Fruit fly (Drosophila melanogaster) whole organism, prepupa: ENCODE measurements around the gene CAH7.
A peak's percentile ranks its signal among the peaks of the same experiment; 100 is the strongest.

Experiments used
- CG11762 ChIP-seq: fragments of 200-800 bp; sonication (Bioruptor generic); optimal IDR thresholded peaks from 3 replicates; lab custom pipeline; 2016; ENCODE audit warnings: missing biosample characterization, missing genetic modification characterization; ENCODE audit not compliant: insufficient read depth
- CG1621 ChIP-seq: fragments of 200-800 bp; sonication (Bioruptor generic); optimal IDR thresholded peaks from 3 replicates; lab custom pipeline; 2018; ENCODE audit warnings: missing biosample characterization, mild to moderate bottlenecking, missing genetic modification characterization
- CG16779 ChIP-seq: fragments of 200-800 bp; sonication (Bioruptor generic); optimal IDR thresholded peaks from 3 replicates; lab custom pipeline; 2017; ENCODE audit warnings: missing biosample characterization, mild to moderate bottlenecking, missing genetic modification characterization
- CG3032 ChIP-seq: fragments of 200-800 bp; optimal IDR thresholded peaks from 2 replicates; lab custom pipeline; 2019; ENCODE audit warnings: missing biosample characterization, mild to moderate bottlenecking, missing genetic modification characterization, moderate library complexity
- CG31627 ChIP-seq: fragments of 200-800 bp; sonication (Bioruptor generic); optimal IDR thresholded peaks from 3 replicates; lab custom pipeline; 2016; ENCODE audit warnings: missing biosample characterization, missing genetic modification characterization
- CG4318 ChIP-seq: fragments of 200-800 bp; sonication (Bioruptor generic); optimal IDR thresholded peaks from 3 replicates; lab custom pipeline; 2017; ENCODE audit warnings: missing biosample characterization, mild to moderate bottlenecking, missing genetic modification characterization
- CG6163 ChIP-seq: fragments of 200-800 bp; sonication (Bioruptor generic); IDR thresholded peaks from 3 replicates; pipeline ENCODE4 v1.3.6; 2022; ENCODE audit warnings: missing biosample characterization, missing genetic modification characterization
- CG7368 ChIP-seq: fragments of 200-800 bp; sonication (Bioruptor generic); optimal IDR thresholded peaks from 3 replicates; lab custom pipeline; 2016; ENCODE audit warnings: missing biosample characterization, missing genetic modification characterization
- CG8119 ChIP-seq: fragments of 200-800 bp; sonication (Bioruptor generic); IDR thresholded peaks from 3 replicates; pipeline ENCODE4 v1.3.6; 2022; ENCODE audit warnings: missing biosample characterization, missing genetic modification characterization
- CG8319 ChIP-seq: fragments of 200-800 bp; sonication (Bioruptor generic); optimal IDR thresholded peaks from 3 replicates; lab custom pipeline; 2016; ENCODE audit warnings: missing biosample characterization, missing genetic modification characterization
- CG8632 ChIP-seq: fragments of 200-800 bp; sonication (Bioruptor generic); optimal IDR thresholded peaks from 3 replicates; lab custom pipeline; 2016; ENCODE audit warnings: missing biosample characterization, missing genetic modification characterization
- Eip75B ChIP-seq: fragments of 200-800 bp; sonication (Bioruptor generic); optimal IDR thresholded peaks from 3 replicates; lab custom pipeline; 2016; ENCODE audit warnings: missing biosample characterization, missing genetic modification characterization
- Eip78C ChIP-seq: fragments of 200-800 bp; sonication (Bioruptor generic); peaks from one replicate; lab custom pipeline; 2016; ENCODE audit warnings: missing biosample characterization, missing genetic modification characterization
- Ets21C ChIP-seq: fragments of 200-800 bp; sonication (Bioruptor generic); optimal IDR thresholded peaks from 3 replicates; lab custom pipeline; 2016; ENCODE audit warnings: missing biosample characterization, missing genetic modification characterization
- Ets96B ChIP-seq: fragments of 200-800 bp; optimal IDR thresholded peaks from 2 replicates; lab custom pipeline; 2019; ENCODE audit warnings: missing biosample characterization, mild to moderate bottlenecking, missing genetic modification characterization, moderate library complexity
- Hr38 ChIP-seq: sonication (Bioruptor generic); optimal IDR thresholded peaks from 2 replicates; lab custom pipeline; 2016; ENCODE audit warnings: missing biosample characterization, missing genetic modification characterization
- Hr4 ChIP-seq: fragments of 200-800 bp; sonication (Bioruptor generic); optimal IDR thresholded peaks from 3 replicates; lab custom pipeline; 2016; ENCODE audit warnings: missing biosample characterization, missing genetic modification characterization
- OdsH ChIP-seq: fragments of 200-800 bp; sonication (Bioruptor generic); optimal IDR thresholded peaks from 3 replicates; lab custom pipeline; 2016; ENCODE audit warnings: missing biosample characterization, missing genetic modification characterization
- Sox102F ChIP-seq: fragments of 200-800 bp; sonication (Bioruptor generic); optimal IDR thresholded peaks from 2 replicates; lab custom pipeline; 2016; ENCODE audit warnings: missing biosample characterization, mild to moderate bottlenecking, missing genetic modification characterization
- Sox14 ChIP-seq: fragments of 200-800 bp; sonication (Bioruptor generic); optimal IDR thresholded peaks from 3 replicates; lab custom pipeline; 2016; ENCODE audit warnings: missing biosample characterization, missing genetic modification characterization
- Sox15 ChIP-seq: fragments of 200-800 bp; sonication (Bioruptor generic); optimal IDR thresholded peaks from 3 replicates; lab custom pipeline; 2016; ENCODE audit warnings: missing biosample characterization, missing genetic modification characterization
- achi ChIP-seq: fragments of 200-800 bp; sonication (Bioruptor generic); optimal IDR thresholded peaks from 3 replicates; lab custom pipeline; 2016; ENCODE audit warnings: missing biosample characterization, missing genetic modification characterization
- acj6 ChIP-seq: fragments of 200-800 bp; sonication (Bioruptor generic); optimal IDR thresholded peaks from 3 replicates; lab custom pipeline; 2016; ENCODE audit warnings: missing biosample characterization, missing genetic modification characterization
- cyc ChIP-seq: fragments of 200-800 bp; sonication (Bioruptor generic); optimal IDR thresholded peaks from 3 replicates; lab custom pipeline; 2016; ENCODE audit warnings: missing biosample characterization, missing genetic modification characterization
- dac ChIP-seq: fragments of 200-800 bp; sonication (Bioruptor generic); optimal IDR thresholded peaks from 2 replicates; lab custom pipeline; 2017; ENCODE audit warnings: missing biosample characterization, mild to moderate bottlenecking, missing genetic modification characterization
- esn ChIP-seq: fragments of 200-800 bp; sonication (Bioruptor generic); optimal IDR thresholded peaks from 2 replicates; lab custom pipeline; 2016; ENCODE audit warnings: missing biosample characterization, mild to moderate bottlenecking, missing genetic modification characterization, moderate library complexity
- fd85E ChIP-seq: fragments of 200-800 bp; sonication (Bioruptor generic); optimal IDR thresholded peaks from 3 replicates; lab custom pipeline; 2016; ENCODE audit warnings: missing biosample characterization, missing genetic modification characterization
- fkh ChIP-seq: fragments of 200-800 bp; sonication (Bioruptor generic); optimal IDR thresholded peaks from 3 replicates; lab custom pipeline; 2017; ENCODE audit warnings: missing biosample characterization, mild to moderate bottlenecking, missing genetic modification characterization, moderate library complexity
- pdm3 ChIP-seq: fragments of 200-800 bp; sonication (Bioruptor generic); optimal IDR thresholded peaks from 3 replicates; lab custom pipeline; 2016; ENCODE audit warnings: missing biosample characterization, missing genetic modification characterization
- spab ChIP-seq: fragments of 200-800 bp; sonication (Bioruptor generic); optimal IDR thresholded peaks from 2 replicates; lab custom pipeline; 2017; ENCODE audit warnings: missing biosample characterization, mild to moderate bottlenecking, missing genetic modification characterization, missing genetic modification reagents
- ss ChIP-seq, 2 experiments: fragments of 200-800 bp; sonication (Bioruptor generic); optimal IDR thresholded peaks; 2 replicates in 1 of 2; 3 replicates in 1 of 2; lab custom pipeline; 2017 to 2018; ENCODE audit warnings: mild to moderate bottlenecking in 2 of 2, missing biosample characterization in 2 of 2, missing genetic modification characterization in 2 of 2, moderate library complexity in 1 of 2
- svp ChIP-seq: fragments of 200-800 bp; sonication (Bioruptor generic); peaks from one replicate; lab custom pipeline; 2016; ENCODE audit warnings: missing biosample characterization, missing genetic modification characterization
- topi ChIP-seq: fragments of 200-800 bp; sonication (Bioruptor generic); optimal IDR thresholded peaks from 3 replicates; lab custom pipeline; 2016; ENCODE audit warnings: missing biosample characterization, missing genetic modification characterization
- vri ChIP-seq: fragments of 200-800 bp; sonication (Bioruptor generic); optimal IDR thresholded peaks from 3 replicates; lab custom pipeline; 2016; ENCODE audit warnings: missing biosample characterization, mild to moderate bottlenecking, missing genetic modification characterization

Gene CAH7

DNA sequence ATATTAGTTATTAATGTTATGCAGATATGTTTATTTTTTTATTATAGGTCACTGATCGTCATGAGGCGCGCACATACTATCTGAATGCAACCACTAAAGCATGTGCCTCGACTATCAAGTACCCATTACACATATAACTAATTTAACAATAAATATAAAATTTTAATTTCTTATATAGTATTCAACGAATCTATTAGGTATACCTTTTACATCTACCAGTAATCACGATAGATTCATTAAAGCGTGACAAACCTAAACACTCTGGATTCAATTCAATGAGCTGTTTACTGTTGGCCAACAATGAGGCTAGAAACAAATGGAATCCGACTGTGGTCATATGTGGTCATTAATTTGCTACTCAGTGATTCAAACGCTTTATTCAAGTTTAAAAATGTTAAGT lies 44.4 kb upstream of the CAH7 start, which contains the start of gene CG33784:
CG33784 (plus strand) TSS at position 301 of the 400 bp plus-strand sequence.
- no peak for TF ChIP-seq spab (GFP tag; lab: Kevin White, UChicago)
- no peak for TF ChIP-seq esn
- no peak for TF ChIP-seq Ets21C
- no peak for TF ChIP-seq OdsH (GFP tag; lab: Kevin White, UChicago)
- TF ChIP-seq Sox15 (GFP tag; lab: Kevin White, UChicago) = no peak
- no peak for TF ChIP-seq CG31627
- no peak for TF ChIP-seq CG1621 (tag; lab: Kevin White, UChicago)
- no peak for TF ChIP-seq fd85E (GFP tag; lab: Kevin White, UChicago)
- TF ChIP-seq CG8632 (GFP tag; lab: Kevin White, UChicago) = no peak
- TF ChIP-seq Sox14 = no peak

DNA sequence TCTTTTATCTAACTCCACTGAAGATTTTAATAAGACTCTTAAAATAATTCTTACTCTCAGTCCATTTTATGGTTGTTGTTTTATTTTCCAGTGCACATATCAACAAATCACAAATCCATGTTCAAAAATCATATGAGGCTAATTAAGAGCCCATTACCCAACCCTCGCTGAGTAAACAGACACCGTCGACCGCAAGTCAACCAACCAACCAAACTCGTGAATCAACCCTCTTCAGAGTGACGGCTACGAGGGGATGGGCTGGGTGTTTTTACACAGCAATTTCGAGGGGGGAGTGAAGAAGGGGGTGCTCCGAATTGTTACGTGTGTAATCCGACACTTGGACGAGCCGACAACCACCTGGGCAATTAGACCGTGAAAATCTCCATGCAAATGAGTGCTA lies 43.3 kb upstream of the CAH7 start:
- no peak for TF ChIP-seq CG3032 (tag; lab: Kevin White, UChicago)
- peak; percentile 28 for TF ChIP-seq svp (GFP tag; lab: Kevin White, UChicago)

DNA sequence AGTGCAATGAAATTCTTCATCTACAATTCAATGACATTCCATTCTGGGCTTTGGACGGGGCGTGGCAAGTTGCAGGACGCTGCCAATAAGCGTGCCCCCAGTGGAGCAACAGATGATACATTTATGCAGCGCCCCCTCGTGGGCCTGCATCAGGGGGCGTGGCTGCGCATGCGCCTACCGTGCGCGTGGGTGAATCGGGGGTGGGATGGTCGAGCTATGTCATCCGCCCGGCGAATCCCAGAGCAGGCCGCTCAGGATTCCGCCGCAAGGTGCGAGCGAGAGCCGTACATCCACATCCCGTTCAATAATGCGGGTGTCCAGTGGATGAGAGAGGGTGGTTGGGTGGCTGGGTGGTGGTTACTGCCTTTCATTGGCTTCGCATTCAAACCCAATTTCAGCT lies 41.8 kb upstream of the CAH7 start:
- TF ChIP-seq pdm3 (GFP tag; lab: Kevin White, UChicago) (no peak), fkh (GFP tag; lab: Kevin White, UChicago) (no peak), Ets96B (tag; lab: Kevin White, UChicago) (no peak), achi (no peak), Sox102F (GFP tag; lab: Kevin White, UChicago) (no peak), CG1621 (tag; lab: Kevin White, UChicago) (no peak), Eip78C (GFP tag; lab: Kevin White, UChicago) (no peak), Hr38 (no peak), esn (no peak), CG6163 (GFP tag; lab: Robert Waterston, UW) (no peak)

DNA sequence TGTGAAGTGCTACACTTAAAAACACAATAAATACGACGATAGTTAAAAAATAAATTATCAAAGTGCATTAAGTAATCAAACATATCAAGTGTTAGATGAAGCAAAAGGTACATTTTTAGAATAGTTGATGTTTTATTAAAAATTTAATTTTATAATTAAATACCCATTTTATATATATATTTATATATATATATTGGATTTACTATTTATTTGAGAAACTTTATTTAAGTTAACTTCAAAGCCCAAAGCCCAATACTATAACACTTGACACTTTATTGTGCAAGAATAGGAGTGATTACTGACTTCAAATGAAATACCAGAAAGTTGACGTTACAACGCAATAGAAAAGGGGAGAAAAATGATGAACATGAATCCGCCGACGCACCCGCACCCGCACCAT lies 41.2 kb upstream of the CAH7 start, which contains the start of gene nerfin-2:
nerfin-2 (plus strand) TSS at position 301 of the 400 bp plus-strand sequence.
- TF ChIP-seq CG8319 (GFP tag; lab: Kevin White, UChicago) (no peak), CG4318 (GFP tag; lab: Kevin White, UChicago) (no peak), CG8632 (GFP tag; lab: Kevin White, UChicago) (no peak), Eip78C (GFP tag; lab: Kevin White, UChicago) (no peak), cyc (GFP tag; lab: Kevin White, UChicago) (no peak), dac (GFP tag; lab: Kevin White, UChicago) (no peak), CG16779 (no peak), CG11762 (GFP tag; lab: Kevin White, UChicago) (no peak), topi (no peak), svp (GFP tag; lab: Kevin White, UChicago) (no peak), CG8119 (GFP tag; lab: Robert Waterston, UW) (no peak), ss (GFP tag; optimal IDR thresholded peaks at IDR 0.05; lab: Kevin White, UChicago) (no peak), Hr4 (GFP tag; lab: Kevin White, UChicago) (no peak), acj6 (no peak), Eip75B (GFP tag; lab: Kevin White, UChicago) (no peak)
- TF ChIP-seq, all 60 proteins: peak for 0

DNA sequence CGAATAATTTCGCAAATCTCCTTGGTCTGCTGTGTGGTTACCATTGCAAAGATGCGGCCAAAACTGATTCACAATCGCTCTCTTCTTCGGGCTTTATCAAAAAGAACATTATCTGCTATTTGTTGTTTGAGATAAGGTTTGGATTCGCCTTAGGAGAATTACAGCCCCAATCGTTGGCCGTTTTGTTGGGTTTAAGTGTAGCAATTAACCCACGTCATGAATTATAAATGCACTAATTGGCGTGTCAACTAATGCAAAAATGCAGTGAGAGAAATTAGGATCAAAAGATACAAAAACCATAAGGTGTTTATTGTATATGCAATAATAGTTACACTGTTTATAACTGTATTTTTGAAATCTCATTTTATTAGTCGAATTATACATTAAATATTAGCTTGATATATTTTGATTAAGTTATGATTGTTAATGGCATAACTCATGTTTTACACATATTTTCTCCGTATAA lies 36.7 kb upstream of the CAH7 start, which contains the start of gene Alp13:
Alp13 (minus strand) TSS at position 51 of the 466 bp plus-strand sequence.
- TF ChIP-seq vri (GFP tag; lab: Kevin White, UChicago) = no peak
- TF ChIP-seq CG7368 (GFP tag; lab: Kevin White, UChicago) = no peak
- no peak for TF ChIP-seq Sox102F (GFP tag; lab: Kevin White, UChicago)
- TF ChIP-seq, all 60 proteins: peak for 0
